Fruit fly (Drosophila melanogaster) whole organism, embryonic: ENCODE results near the gene Lsd-1.

Experiments used
- Awh ChIP-seq: fragments of 200-800 bp; sonication (Bioruptor generic); IDR thresholded peaks from 2 replicates; pipeline ENCODE4, ENCODE4 v1.3.6; 2022; ENCODE audit warnings: missing biosample characterization, missing genetic modification characterization
- Bdp1 ChIP-seq: fragments of 200-800 bp; sonication (Bioruptor generic); optimal IDR thresholded peaks from 3 replicates; lab custom pipeline; 2016; ENCODE audit warnings: missing biosample characterization, missing genetic modification characterization
- CG10274 ChIP-seq: fragments of 200-800 bp; sonication (Bioruptor generic); optimal IDR thresholded peaks from 3 replicates; lab custom pipeline; 2017; ENCODE audit warnings: missing biosample characterization, mild to moderate bottlenecking, missing genetic modification characterization
- CG10462 ChIP-seq: fragments of 200-800 bp; sonication (Bioruptor generic); optimal IDR thresholded peaks from 2 replicates; lab custom pipeline; 2016; ENCODE audit warnings: missing biosample characterization, missing genetic modification characterization
- CG10565 ChIP-seq: fragments of 200-800 bp; sonication (Bioruptor generic); optimal IDR thresholded peaks from 3 replicates; lab custom pipeline; 2016; ENCODE audit warnings: missing biosample characterization, mild to moderate bottlenecking, missing genetic modification characterization
- CG11093 ChIP-seq: fragments of 200-800 bp; sonication (Bioruptor generic); IDR thresholded peaks from 3 replicates; pipeline ENCODE4 v1.3.6; 2022; ENCODE audit warnings: missing biosample characterization, missing genetic modification characterization
- CG13296 ChIP-seq: fragments of 200-800 bp; sonication (Bioruptor generic); optimal IDR thresholded peaks from 3 replicates; lab custom pipeline; 2018; ENCODE audit warnings: missing biosample characterization, mild to moderate bottlenecking, missing genetic modification characterization
- CG14014 ChIP-seq: fragments of 200-800 bp; sonication (Bioruptor generic); IDR thresholded peaks from 2 replicates; pipeline ENCODE4 v1.3.6; 2022; ENCODE audit warnings: missing biosample characterization, missing genetic modification characterization
- CG14667 ChIP-seq: fragments of 200-800 bp; sonication (Bioruptor generic); IDR thresholded peaks from 2 replicates; pipeline ENCODE4 v1.3.6; 2022; ENCODE audit warnings: missing biosample characterization, missing genetic modification characterization
- CG14965 ChIP-seq: fragments of 200-800 bp; sonication (Bioruptor generic); optimal IDR thresholded peaks from 2 replicates; lab custom pipeline; 2016; ENCODE audit warnings: missing biosample characterization, missing genetic modification characterization, borderline replicate concordance
- CG15696 ChIP-seq: fragments of 200-800 bp; sonication (Bioruptor generic); optimal IDR thresholded peaks from 2 replicates; lab custom pipeline; 2019; ENCODE audit warnings: missing biosample characterization, mild to moderate bottlenecking, missing genetic modification characterization, moderate library complexity
- CG1603 ChIP-seq: fragments of 200-800 bp; sonication (Bioruptor generic); optimal IDR thresholded peaks from 2 replicates; lab custom pipeline; 2019; ENCODE audit warnings: missing biosample characterization, mild to moderate bottlenecking, missing genetic modification characterization, moderate library complexity
- CG17359 ChIP-seq: fragments of 200-800 bp; sonication (Bioruptor generic); optimal IDR thresholded peaks from 3 replicates; lab custom pipeline; 2018; ENCODE audit warnings: missing biosample characterization, mild to moderate bottlenecking, missing genetic modification characterization, moderate library complexity
- CG1792 ChIP-seq: fragments of 200-800 bp; sonication (Bioruptor generic); optimal IDR thresholded peaks from 2 replicates; lab custom pipeline; 2016; ENCODE audit warnings: missing biosample characterization, missing genetic modification characterization
- CG18599 ChIP-seq: fragments of 200-800 bp; sonication (Bioruptor generic); optimal IDR thresholded peaks from 3 replicates; lab custom pipeline; 2017; ENCODE audit warnings: missing biosample characterization, missing genetic modification characterization, mild to moderate bottlenecking, moderate library complexity, missing genetic modification reagents
- CG2202 ChIP-seq: fragments of 200-800 bp; sonication (Bioruptor generic); optimal IDR thresholded peaks from 2 replicates; lab custom pipeline; 2018; ENCODE audit warnings: missing biosample characterization, mild to moderate bottlenecking, missing genetic modification characterization
- CG30403 ChIP-seq: fragments of 200-800 bp; sonication (Bioruptor generic); optimal IDR thresholded peaks from 3 replicates; lab custom pipeline; 2016; ENCODE audit warnings: missing biosample characterization, missing genetic modification characterization
- CG6791 ChIP-seq: fragments of 200-800 bp; sonication (Bioruptor generic); IDR thresholded peaks from 3 replicates; pipeline ENCODE4 v1.3.6; 2022; ENCODE audit warnings: missing biosample characterization, missing genetic modification characterization; ENCODE audit not compliant: partially characterized antibody
- CG7357 ChIP-seq: fragments of 200-800 bp; sonication (Bioruptor generic); IDR thresholded peaks from 3 replicates; pipeline ENCODE4 v1.3.6; 2022; ENCODE audit warnings: missing biosample characterization, missing genetic modification characterization
- CG7556 ChIP-seq: fragments of 200-800 bp; sonication (Bioruptor generic); optimal IDR thresholded peaks from 2 replicates; lab custom pipeline; 2017; ENCODE audit warnings: missing biosample characterization, mild to moderate bottlenecking, missing genetic modification characterization
- CG7963 ChIP-seq: fragments of 200-800 bp; sonication (Bioruptor generic); IDR thresholded peaks from 3 replicates; pipeline ENCODE4 v1.3.6; 2022; ENCODE audit warnings: missing biosample characterization, missing genetic modification characterization; ENCODE audit not compliant: partially characterized antibody
- CG8290 ChIP-seq, 3 experiments: fragments of 200-800 bp; sonication (Bioruptor generic); optimal IDR thresholded peaks; 2 replicates each; lab custom pipeline; 2016 to 2019; ENCODE audit warnings: missing biosample characterization in 3 of 3, missing genetic modification characterization in 3 of 3, mild to moderate bottlenecking in 2 of 3, moderate library complexity in 1 of 3
- CG8478 ChIP-seq: fragments of >200 bp; optimal IDR thresholded peaks from 2 replicates; lab custom pipeline; 2018
- CG9797 ChIP-seq: fragments of 200-800 bp; sonication (Bioruptor generic); optimal IDR thresholded peaks from 3 replicates; lab custom pipeline; 2018; ENCODE audit warnings: missing biosample characterization, mild to moderate bottlenecking, missing genetic modification characterization
- CG9876 ChIP-seq: fragments of 200-800 bp; sonication (Bioruptor generic); optimal IDR thresholded peaks from 2 replicates; lab custom pipeline; 2016; ENCODE audit warnings: missing biosample characterization, missing genetic modification characterization
- CHES-1-like ChIP-seq: fragments of 200-800 bp; sonication (Bioruptor generic); optimal IDR thresholded peaks from 2 replicates; lab custom pipeline; 2016; ENCODE audit warnings: missing biosample characterization, missing genetic modification characterization
- Doc3 ChIP-seq: fragments of 200-800 bp; sonication (Bioruptor generic); IDR thresholded peaks from 3 replicates; pipeline ENCODE4 v1.3.6; 2022; ENCODE audit warnings: missing biosample characterization, missing genetic modification characterization; ENCODE audit not compliant: partially characterized antibody
- E2f2 ChIP-seq: fragments of 200-800 bp; sonication (Bioruptor generic); IDR thresholded peaks from 2 replicates; pipeline ENCODE4 v1.3.6; 2022; ENCODE audit warnings: missing biosample characterization, missing genetic modification characterization
- ERR ChIP-seq: fragments of 200-800 bp; sonication (Bioruptor generic); optimal IDR thresholded peaks from 2 replicates; lab custom pipeline; 2016; ENCODE audit warnings: missing biosample characterization, missing genetic modification characterization
- Lhr ChIP-seq: fragments of 200-800 bp; sonication (Bioruptor generic); optimal IDR thresholded peaks from 3 replicates; lab custom pipeline; 2017; ENCODE audit warnings: mild to moderate bottlenecking, missing biosample characterization, missing genetic modification reagents, missing genetic modification characterization
- Mes4 ChIP-seq: fragments of 200-800 bp; sonication (Bioruptor generic); optimal IDR thresholded peaks from 2 replicates; lab custom pipeline; 2016; ENCODE audit warnings: missing biosample characterization, missing genetic modification characterization
- Myb ChIP-seq: fragments of 200-800 bp; sonication (Bioruptor generic); optimal IDR thresholded peaks from 2 replicates; lab custom pipeline; 2016; ENCODE audit warnings: missing biosample characterization, missing genetic modification characterization
- Oli ChIP-seq: fragments of 200-800 bp; sonication (Bioruptor generic); optimal IDR thresholded peaks from 2 replicates; lab custom pipeline; 2018; ENCODE audit warnings: missing biosample characterization, mild to moderate bottlenecking, missing genetic modification characterization, moderate library complexity
- Side ChIP-seq: fragments of 200-800 bp; sonication (Bioruptor generic); optimal IDR thresholded peaks from 2 replicates; lab custom pipeline; 2016; ENCODE audit warnings: missing biosample characterization, missing genetic modification characterization
- Sry-δ ChIP-seq: fragments of 200-800 bp; sonication (Bioruptor generic); optimal IDR thresholded peaks from 2 replicates; lab custom pipeline; 2016; ENCODE audit warnings: missing biosample characterization, missing genetic modification characterization
- Taf1 ChIP-seq: fragments of 200-800 bp; sonication (Bioruptor generic); IDR thresholded peaks from 2 replicates; pipeline ENCODE4 v1.3.6; 2022; ENCODE audit warnings: missing biosample characterization, missing genetic modification characterization
- bcd ChIP-seq: fragments of 200-800 bp; sonication (Bioruptor generic); optimal IDR thresholded peaks from 2 replicates; lab custom pipeline; 2017; ENCODE audit warnings: missing biosample characterization, mild to moderate bottlenecking, missing genetic modification characterization
- ci ChIP-seq: fragments of 200-800 bp; sonication (Bioruptor generic); IDR thresholded peaks from 3 replicates; pipeline ENCODE4 v1.3.6; 2022; ENCODE audit warnings: missing biosample characterization, missing genetic modification characterization
- cwo ChIP-seq: fragments of 200-800 bp; sonication (Bioruptor generic); optimal IDR thresholded peaks from 3 replicates; lab custom pipeline; 2017; ENCODE audit warnings: missing biosample characterization, missing genetic modification characterization, mild to moderate bottlenecking, moderate library complexity, missing genetic modification reagents
- dati ChIP-seq: fragments of 200-800 bp; sonication (Bioruptor generic); IDR thresholded peaks from 2 replicates; pipeline ENCODE4 v1.3.6; 2022; ENCODE audit warnings: missing biosample characterization, missing genetic modification characterization
- dpn ChIP-seq, 2 experiments: fragments of 200-800 bp; sonication (Bioruptor generic); optimal IDR thresholded peaks; 3 replicates each; lab custom pipeline; 2016; ENCODE audit warnings: missing biosample characterization in 2 of 2, missing genetic modification characterization in 2 of 2
- emc ChIP-seq: fragments of 200-800 bp; sonication (Bioruptor generic); optimal IDR thresholded peaks from 2 replicates; lab custom pipeline; 2016; ENCODE audit warnings: missing biosample characterization, missing genetic modification characterization
- exex ChIP-seq: fragments of 200-800 bp; sonication (Bioruptor generic); optimal IDR thresholded peaks from 4 replicates; lab custom pipeline; 2018; ENCODE audit warnings: missing biosample characterization, mild to moderate bottlenecking, missing genetic modification characterization, moderate library complexity
- fru ChIP-seq: fragments of >200 bp; optimal IDR thresholded peaks from 2 replicates; lab custom pipeline; 2017
- grau ChIP-seq: fragments of 200-800 bp; optimal IDR thresholded peaks from 3 replicates; lab custom pipeline; 2019; ENCODE audit warnings: missing biosample characterization, mild to moderate bottlenecking, missing genetic modification characterization, moderate library complexity
- her ChIP-seq: fragments of 200-800 bp; sonication (Bioruptor generic); optimal IDR thresholded peaks from 2 replicates; lab custom pipeline; 2016; ENCODE audit warnings: missing biosample characterization, missing genetic modification characterization
- repo ChIP-seq: fragments of 200-800 bp; sonication (Bioruptor generic); optimal IDR thresholded peaks from 2 replicates; lab custom pipeline; 2016; ENCODE audit warnings: missing biosample characterization, missing genetic modification characterization
- schlank ChIP-seq: fragments of 200-800 bp; sonication (Bioruptor generic); optimal IDR thresholded peaks from 2 replicates; lab custom pipeline; 2018; ENCODE audit warnings: missing biosample characterization, mild to moderate bottlenecking, missing genetic modification characterization
- shn ChIP-seq: fragments of 200-800 bp; sonication (Bioruptor generic); optimal IDR thresholded peaks from 3 replicates; lab custom pipeline; 2016; ENCODE audit warnings: missing biosample characterization, missing genetic modification characterization
- vnd ChIP-seq: fragments of 200-800 bp; sonication (Bioruptor generic); IDR thresholded peaks from 3 replicates; pipeline ENCODE4 v1.3.6; 2022; ENCODE audit warnings: missing biosample characterization, missing genetic modification characterization; ENCODE audit not compliant: partially characterized antibody
- wdn ChIP-seq: fragments of 200-800 bp; sonication (Bioruptor generic); IDR thresholded peaks from 2 replicates; pipeline ENCODE4 v1.3.6; 2022; ENCODE audit warnings: missing biosample characterization, missing genetic modification characterization

The Lsd-1 gene

dm6 chr3R:23752728-23753127 is 10.9 kb upstream of the Lsd-1 start, which contains the start of the genes RanBP3 and Rpt5 (continued):
- no peak for TF ChIP-seq CG8290 (GFP tag; optimal IDR thresholded peaks at IDR 0.05; lab: Kevin White, UChicago)
- no peak for TF ChIP-seq CG8290 (tag; optimal IDR thresholded peaks at IDR 0.05; lab: Kevin White, UChicago)
- TF ChIP-seq her (GFP tag; lab: Kevin White, UChicago) = peak; percentile 59
- TF ChIP-seq CG14965 (GFP tag; lab: Kevin White, UChicago) = no peak
- TF ChIP-seq CG11093 (GFP tag; lab: Robert Waterston, UW) = no peak
- peak; percentile 9 for TF ChIP-seq Mes4
- TF ChIP-seq CG8478 (lab: Kevin White, UChicago) = no peak
- TF ChIP-seq CG6791 = peak; percentile 90
- peak; percentile 60 for TF ChIP-seq Myb (GFP tag; lab: Kevin White, UChicago)
- TF ChIP-seq Awh = no peak
- no peak for TF ChIP-seq Lhr (GFP tag; lab: Kevin White, UChicago)
- TF ChIP-seq ci = peak; percentile 75; the same call in 2 of the 3 replicates
- TF ChIP-seq CG7357 = no peak
- TF ChIP-seq CG14014 (GFP tag; lab: Robert Waterston, UW) = 0 out of 2 replicates have a peak, but pooled peaks have one; percentile 30
- TF ChIP-seq CG14667 (GFP tag; lab: Robert Waterston, UW) = no peak
- peak; percentile 57 for TF ChIP-seq E2f2 (GFP tag; lab: Robert Waterston, UW)
- TF ChIP-seq dati (GFP tag; lab: Robert Waterston, UW) = no peak
- TF ChIP-seq shn = peak; percentile 36
- no peak for TF ChIP-seq cwo
- no peak for TF ChIP-seq bcd
- no peak for TF ChIP-seq CG9876 (GFP tag; lab: Kevin White, UChicago)
- TF ChIP-seq repo (GFP tag; lab: Kevin White, UChicago) = peak; percentile 18
- peak; percentile 59 for TF ChIP-seq CG18599 (GFP tag; lab: Kevin White, UChicago)
- no peak for TF ChIP-seq fru (lab: Kevin White, UChicago)
- peak; percentile 86 for TF ChIP-seq CHES-1-like
- peak; percentile 77 for TF ChIP-seq ERR
- TF ChIP-seq CG30403 = peak; percentile 61
- no peak for TF ChIP-seq CG1603
- no peak for TF ChIP-seq Taf1 (GFP tag; lab: Robert Waterston, UW)
- no peak for TF ChIP-seq schlank
- peak; percentile 45; the same call in 1 of the 2 replicates for TF ChIP-seq wdn
- TF ChIP-seq CG9797 (GFP tag; lab: Kevin White, UChicago) = peak; percentile 40
- no peak for TF ChIP-seq CG10565 (GFP tag; lab: Kevin White, UChicago)
- peak; percentile 49 for TF ChIP-seq CG13296 (GFP tag; lab: Kevin White, UChicago)
- TF ChIP-seq CG7963 (GFP tag; lab: Robert Waterston, UW) = peak; percentile 76
- no peak for TF ChIP-seq exex (tag; lab: Kevin White, UChicago)
- peak; percentile 17 for TF ChIP-seq CG7556 (GFP tag; lab: Kevin White, UChicago)
- TF ChIP-seq CG1792 (GFP tag; lab: Kevin White, UChicago) = peak; percentile 65
- TF ChIP-seq dpn (GFP tag; optimal IDR thresholded peaks at IDR 0.05; lab: Kevin White, UChicago) = peak; percentile 62 to 78
- peak; percentile 0 for TF ChIP-seq CG10462 (GFP tag; lab: Kevin White, UChicago)
- TF ChIP-seq Sry-δ (GFP tag; lab: Kevin White, UChicago) = peak; percentile 82
- TF ChIP-seq CG10274 = no peak
- peak; percentile 5 for TF ChIP-seq Bdp1
- peak; percentile 41 for TF ChIP-seq grau (tag; lab: Kevin White, UChicago)
- TF ChIP-seq CG2202 (tag; lab: Kevin White, UChicago) = no peak
- no peak for TF ChIP-seq emc (GFP tag; lab: Kevin White, UChicago)
- TF ChIP-seq vnd (GFP tag; lab: Robert Waterston, UW) = peak; percentile 63
- peak; percentile 36 for TF ChIP-seq CG17359 (tag; lab: Kevin White, UChicago)
- peak; percentile 52 for TF ChIP-seq Side (GFP tag; lab: Kevin White, UChicago)
- TF ChIP-seq Doc3 = peak; percentile 66
- TF ChIP-seq Oli (tag; lab: Kevin White, UChicago) = no peak
- no peak for TF ChIP-seq CG15696 (tag; lab: Kevin White, UChicago)
